Worm (Caenorhabditis elegans) whole organism, dauer: Measurements from ENCODE around the gene xbx-6.

Experiments used
- unc-62 ChIP-seq: sonication (generic microtip); optimal IDR thresholded peaks from 2 replicates; lab custom pipeline; 2017; ENCODE audit warnings: missing biosample characterization, missing genetic modification reagents, missing genetic modification characterization

xbx-6 gene

DNA sequence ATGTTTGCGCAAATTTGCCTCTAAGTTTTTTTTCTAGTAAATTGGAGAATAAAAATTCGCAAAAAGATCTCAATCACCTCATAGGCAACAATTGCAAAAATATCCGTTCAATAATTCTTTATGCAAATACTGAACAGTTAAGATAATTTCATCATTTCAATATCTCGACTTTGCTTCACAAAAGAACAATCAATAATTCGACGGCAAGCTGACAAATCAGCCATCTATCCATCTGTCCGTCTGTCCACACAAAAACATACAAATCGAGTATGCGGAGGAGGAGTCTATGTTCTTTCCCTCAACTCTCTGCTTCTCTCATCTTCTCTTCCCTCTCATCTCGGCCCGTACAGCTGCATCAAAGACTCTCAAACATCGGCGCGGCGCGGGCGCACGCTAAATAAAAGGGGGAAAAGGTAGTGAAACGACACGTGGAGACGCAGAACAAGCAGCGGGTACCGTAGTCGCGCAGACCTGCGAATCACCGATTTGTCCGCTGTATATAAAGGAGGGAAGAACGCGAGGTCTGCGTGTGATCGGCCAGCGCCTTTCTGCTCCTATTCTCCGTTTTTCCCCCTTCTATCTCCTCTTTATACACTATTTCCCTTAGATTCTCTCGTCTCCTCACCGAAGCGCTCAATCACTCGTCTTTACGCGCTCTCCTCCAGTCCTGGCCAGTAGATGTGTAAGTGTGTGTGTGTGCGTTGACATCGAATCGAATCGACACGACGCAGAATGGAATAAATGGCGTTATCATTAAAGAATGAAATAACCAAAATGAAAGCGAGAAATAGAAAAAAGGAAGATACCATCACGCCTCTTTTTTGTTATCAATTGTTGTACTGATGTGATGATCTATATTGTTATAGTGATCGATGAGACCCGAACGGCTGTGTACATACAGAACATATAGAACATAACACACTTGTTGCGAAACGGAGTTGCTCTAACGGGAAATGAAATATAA, 28.2 kb downstream of the xbx-6 start:
- TF ChIP-seq unc-62 (GFP tag; lab: Kevin White, UChicago): peak; percentile 28

DNA sequence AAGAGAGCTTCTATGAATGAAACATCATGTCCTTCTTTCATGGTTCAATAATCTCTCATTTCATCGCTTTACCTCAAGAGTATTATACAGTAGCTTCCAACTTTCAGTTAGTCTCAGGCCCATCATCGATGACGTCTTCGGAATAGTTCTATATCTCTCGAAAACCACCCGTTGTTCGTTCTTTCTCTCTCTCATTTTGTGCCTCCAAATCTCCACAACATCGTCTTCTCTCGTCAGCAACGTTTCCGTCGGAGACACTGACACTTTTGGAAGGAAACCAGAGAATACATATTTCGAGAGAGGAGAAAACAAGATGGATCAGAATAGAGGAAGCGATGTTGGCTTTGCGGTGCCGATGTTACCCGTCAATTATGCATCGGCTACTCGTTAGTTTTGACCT, 29.0 kb downstream of the xbx-6 start:
- no peak for TF ChIP-seq unc-62 (GFP tag; lab: Kevin White, UChicago)

DNA sequence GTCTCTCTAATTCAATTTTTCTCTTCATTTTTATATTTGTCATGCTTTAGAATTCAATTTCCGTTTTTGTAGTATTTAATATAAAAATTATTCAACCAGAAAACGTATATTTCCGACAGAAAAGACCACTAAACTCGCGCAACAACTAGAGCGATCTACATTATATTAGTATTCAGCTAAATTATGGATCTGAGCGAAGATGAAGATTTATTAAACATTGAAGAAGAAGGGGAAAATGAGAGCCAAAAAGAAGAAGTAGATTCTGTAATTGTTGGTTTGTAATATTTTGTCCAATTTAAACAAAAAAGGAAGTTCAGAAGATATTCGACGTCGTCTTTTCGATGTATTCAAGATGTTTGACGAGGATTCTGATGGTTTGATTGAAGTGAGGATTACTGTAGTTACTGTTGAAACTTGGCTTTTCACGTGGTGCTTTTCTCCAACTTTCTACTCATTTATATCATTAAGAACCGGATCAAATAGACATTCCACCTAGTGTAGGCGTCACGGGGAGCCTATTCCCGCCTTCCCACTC, 31.1 kb downstream of the xbx-6 start, which contains the start of gene cal-7:
TSS of gene cal-7 (plus strand) at position 184 of the 535 bp plus-strand sequence.
- TF ChIP-seq unc-62 (GFP tag; lab: Kevin White, UChicago): no peak

DNA sequence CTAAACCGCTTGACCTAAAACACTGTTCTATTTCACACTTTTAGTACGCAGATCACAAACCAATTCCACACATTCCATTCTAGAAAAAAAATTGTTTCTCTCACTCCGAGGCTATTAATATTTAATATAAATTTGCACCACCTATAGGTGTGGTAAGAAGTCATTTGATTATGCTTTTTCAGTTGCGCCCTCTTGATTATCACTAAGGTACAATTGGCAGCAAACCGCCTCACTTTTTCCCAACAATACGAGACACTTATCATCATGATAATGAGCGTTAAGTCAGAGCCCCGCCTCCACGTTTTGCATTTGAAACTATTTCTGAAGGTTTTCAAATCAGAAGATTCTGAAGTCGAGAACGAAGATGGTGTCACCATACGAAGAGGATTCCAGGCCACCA, 34.4 kb downstream of the xbx-6 start, which contains the start of gene aqp-4:
TSS of gene aqp-4 (plus strand) at position 270 of the 400 bp plus-strand sequence.
- no peak for TF ChIP-seq unc-62 (GFP tag; lab: Kevin White, UChicago)

DNA sequence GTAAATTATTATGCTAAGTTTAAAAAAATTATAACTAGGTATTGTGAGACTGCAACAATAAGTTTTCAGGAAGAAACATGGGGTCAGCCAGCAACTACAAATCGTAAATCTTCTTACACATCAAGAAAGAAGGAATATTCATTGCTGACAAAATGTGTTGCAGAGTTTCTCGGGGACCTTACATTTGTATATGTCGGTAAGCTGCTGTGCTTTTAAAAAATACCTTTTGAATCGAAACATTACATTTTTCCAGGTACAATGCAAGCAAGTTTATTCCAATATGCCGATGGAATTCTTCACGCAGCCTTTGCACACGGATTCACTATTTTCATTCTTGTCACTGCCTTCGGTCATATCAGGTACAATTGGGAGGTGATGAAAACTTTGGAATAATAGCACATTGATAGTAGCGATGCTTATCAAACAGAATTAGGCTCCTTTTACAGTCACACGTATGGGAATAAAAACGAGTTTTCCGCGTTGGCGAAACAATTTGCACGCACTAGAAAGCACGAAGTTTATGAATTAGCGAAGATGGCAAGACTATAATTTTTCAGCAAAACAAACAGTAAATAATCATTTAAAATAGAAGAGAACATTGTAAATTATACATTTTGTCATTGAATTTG, 35.3 kb downstream of the xbx-6 start:
- no peak for TF ChIP-seq unc-62 (GFP tag; lab: Kevin White, UChicago)

DNA sequence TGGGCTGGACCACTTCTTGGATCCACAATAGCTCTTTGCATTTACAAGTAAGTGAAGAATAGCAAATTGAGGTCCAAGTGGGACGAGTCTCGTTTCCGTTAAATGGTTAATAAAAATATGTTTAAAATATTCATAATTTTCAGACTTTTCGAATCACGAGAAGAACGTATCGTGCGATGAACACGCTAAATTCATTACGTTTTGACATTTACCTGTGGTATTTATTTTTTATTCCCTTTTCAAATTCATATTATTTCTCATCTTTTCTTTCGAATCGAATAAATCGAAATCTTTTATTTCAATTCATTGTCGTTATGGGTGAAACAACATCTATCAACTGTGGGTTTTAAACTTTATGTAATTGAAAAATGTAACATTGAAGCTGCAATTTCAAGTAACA, 36.5 kb downstream of the xbx-6 start, which contains the start of gene marc-1:
TSS of gene marc-1 (plus strand) at position 301 of the 400 bp plus-strand sequence.
- no peak for TF ChIP-seq unc-62 (GFP tag; lab: Kevin White, UChicago)

DNA sequence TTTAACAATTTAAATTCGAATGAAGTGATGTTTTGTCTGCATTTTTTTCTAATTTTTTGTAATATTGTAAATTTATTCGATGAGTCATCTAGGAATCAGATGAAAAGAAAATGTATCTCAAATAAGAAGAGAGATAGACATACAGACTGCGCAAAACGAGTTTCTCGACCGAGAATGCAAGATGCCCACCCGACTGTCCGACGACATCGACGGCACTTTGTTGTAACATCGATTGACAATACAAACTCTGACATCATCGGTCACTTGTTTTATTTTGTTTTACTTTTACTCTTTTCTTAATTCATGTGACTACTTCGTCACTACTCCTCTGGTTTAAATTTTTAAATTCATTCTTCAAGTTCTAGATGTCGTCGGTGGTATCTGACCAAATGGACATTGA, 38.0 kb downstream of the xbx-6 start, which contains the start of gene sta-2:
TSS of gene sta-2 (plus strand) at position 349 of the 400 bp plus-strand sequence.
- TF ChIP-seq unc-62 (GFP tag; lab: Kevin White, UChicago): no peak

DNA sequence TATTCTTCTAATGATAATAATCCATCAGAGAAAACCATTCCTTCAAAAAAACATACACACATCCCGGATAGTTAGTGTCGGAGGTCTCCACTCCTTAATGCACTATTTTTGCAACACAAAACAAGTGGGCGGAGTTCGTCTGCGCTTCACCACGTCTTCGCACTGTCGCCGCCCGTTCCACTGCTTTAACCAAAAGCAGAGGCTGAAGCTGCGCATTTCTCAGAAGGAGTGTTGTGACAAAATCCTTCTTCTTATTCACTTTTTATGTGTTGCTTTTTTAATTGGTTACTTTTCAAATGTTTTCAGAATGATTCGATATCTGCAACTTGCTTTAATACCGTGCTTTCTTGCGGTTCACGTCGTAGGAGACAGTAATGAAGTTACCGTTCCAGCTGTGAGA, 42.1 kb downstream of the xbx-6 start, which contains the start of gene F58E6.13:
TSS of gene F58E6.13 (plus strand) at position 301 of the 400 bp plus-strand sequence.
- no peak for TF ChIP-seq unc-62 (GFP tag; lab: Kevin White, UChicago)

DNA sequence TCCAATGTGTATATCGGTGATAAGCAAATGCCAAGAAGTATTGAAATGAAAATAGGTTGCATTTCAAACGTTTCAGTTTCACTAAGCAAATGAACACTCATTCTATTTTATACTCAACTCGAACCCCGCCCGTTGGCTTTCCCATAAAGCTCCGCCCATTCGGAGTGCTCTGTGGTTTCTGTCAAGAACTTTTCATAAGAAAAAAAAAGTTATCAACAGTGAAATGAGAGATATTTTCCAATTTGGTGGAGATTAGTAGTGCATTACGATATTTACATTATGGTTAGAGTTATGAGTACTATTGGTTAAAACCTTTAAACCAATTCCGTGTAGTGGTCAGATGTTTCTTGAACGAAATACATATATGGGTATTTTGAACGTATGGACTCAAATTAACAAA, 47.5 kb downstream of the xbx-6 start, which contains the start of gene F58E6.4:
TSS of gene F58E6.4 (minus strand) at position 101 of the 400 bp plus-strand sequence.
- TF ChIP-seq unc-62 (GFP tag; lab: Kevin White, UChicago): no peak

DNA sequence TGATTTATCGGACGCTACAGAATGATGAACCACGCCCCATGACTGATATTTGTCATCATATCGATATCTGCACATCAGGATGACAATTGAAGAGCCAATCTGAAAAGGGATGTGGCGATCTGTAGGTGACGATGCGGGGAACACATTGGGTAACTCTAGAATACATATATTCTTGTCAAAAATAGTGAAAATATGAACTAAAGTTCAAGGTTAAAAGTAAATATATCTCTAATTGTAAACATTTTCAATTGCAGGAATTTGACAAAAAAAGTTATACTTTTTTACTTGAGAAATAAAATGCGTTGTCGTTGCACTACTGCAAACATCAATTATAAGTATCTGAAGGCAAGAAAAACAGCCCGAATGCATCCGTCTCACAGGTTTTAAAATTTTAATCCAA, 50.1 kb downstream of the xbx-6 start, which contains the start of gene F58E6.6:
TSS of gene F58E6.6 (minus strand) at position 101 of the 400 bp plus-strand sequence.
- TF ChIP-seq unc-62 (GFP tag; lab: Kevin White, UChicago): no peak

DNA sequence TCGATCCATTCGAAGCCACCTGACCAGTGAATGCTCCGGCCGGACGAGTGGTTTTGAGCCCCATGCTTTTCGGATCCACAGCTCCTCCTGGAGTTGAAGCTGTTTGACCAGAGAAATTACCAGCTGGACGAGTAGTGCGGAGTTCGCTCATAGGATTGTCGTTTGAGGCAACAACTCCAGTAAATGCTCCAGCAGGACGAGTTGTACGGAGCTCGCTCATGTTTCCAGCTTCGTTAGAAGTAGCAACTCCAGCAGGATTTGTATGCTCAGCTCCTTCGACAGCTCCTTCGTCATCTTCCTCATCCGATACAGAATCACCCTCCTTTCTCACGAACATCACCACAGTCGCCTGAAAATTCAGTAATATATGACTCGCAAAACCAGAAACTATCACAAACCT, 50.7 kb downstream of the xbx-6 start:
- no peak for TF ChIP-seq unc-62 (GFP tag; lab: Kevin White, UChicago)

DNA sequence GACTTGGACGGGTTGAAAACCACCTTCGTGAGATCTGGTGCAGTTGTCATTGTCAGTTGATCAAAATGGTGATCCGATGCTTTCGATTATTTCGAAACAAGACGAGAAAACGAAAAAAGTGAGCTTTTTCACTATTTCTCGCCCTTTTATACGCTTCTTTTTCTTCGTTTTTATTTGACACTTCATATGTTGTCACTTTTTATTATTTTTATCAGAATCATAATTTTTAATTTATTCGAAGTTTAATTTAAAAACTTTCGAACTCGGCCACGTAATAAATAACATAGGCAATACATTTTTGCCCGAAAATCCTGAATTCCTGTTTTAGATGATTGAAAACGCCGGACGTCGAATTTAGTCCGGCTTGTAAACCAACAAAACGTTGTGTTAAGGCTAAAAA, 51.6 kb downstream of the xbx-6 start, which contains the start of gene F58E6.5:
TSS of gene F58E6.5 (minus strand) at position 101 of the 400 bp plus-strand sequence.
- no peak for TF ChIP-seq unc-62 (GFP tag; lab: Kevin White, UChicago)

DNA sequence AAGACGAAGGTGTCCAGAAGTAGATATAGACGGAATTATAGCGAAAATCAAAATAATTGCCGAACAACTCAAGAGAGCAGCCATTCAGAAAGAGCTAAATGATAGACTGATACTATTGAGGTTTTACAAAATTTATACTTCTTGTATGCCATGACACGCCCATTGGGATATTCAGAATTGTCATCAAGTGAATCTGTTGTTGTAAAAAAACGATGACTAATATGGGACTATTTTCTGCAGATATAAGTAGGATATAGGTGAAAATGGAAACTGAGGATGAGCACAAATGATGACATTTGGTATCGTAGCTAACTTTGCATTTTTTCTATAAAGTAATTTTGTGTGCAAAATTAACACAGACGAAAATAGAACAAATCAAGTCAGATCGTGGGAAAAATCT, 52.9 kb downstream of the xbx-6 start, which contains the start of gene F58E6.8:
TSS of gene F58E6.8 (minus strand) at position 101 of the 400 bp plus-strand sequence.
- TF ChIP-seq unc-62 (GFP tag; lab: Kevin White, UChicago): no peak

DNA sequence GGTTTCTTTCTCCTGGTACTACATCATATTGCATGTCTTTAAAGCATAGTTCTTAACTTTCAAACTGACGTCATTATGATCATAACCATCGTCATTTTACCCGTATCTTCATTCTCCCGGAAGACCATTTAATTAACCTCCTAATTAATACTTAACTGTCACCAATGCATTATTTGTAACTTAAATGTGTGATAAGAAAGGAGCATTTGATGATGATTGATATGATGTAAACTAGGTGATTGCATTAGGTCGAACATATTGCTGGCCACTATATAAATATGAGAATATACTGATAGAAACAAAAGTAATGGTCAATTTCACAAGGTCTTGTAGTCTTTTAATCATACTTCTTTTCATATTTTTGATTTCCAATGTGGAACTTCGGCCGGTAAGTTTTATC, 53.4 kb downstream of the xbx-6 start, which contains the start of gene hrg-3:
TSS of gene hrg-3 (plus strand) at position 227 of the 400 bp plus-strand sequence.
- TF ChIP-seq unc-62 (GFP tag; lab: Kevin White, UChicago): no peak
